Worm (Caenorhabditis elegans) whole organism, L1 larva: ENCODE results near the gene nlp-26.
A peak's percentile ranks its signal among the peaks of the same experiment; 100 is the strongest.

ENCODE experiments used
- C04F5.9 ChIP-seq: sonication (generic microtip); optimal IDR thresholded peaks from 2 replicates; lab custom pipeline; 2016; ENCODE audit warnings: missing genetic modification characterization, missing compliant biosample characterization
- C16A3.4 ChIP-seq: fragments of 150-350 bp; optimal IDR thresholded peaks from 2 replicates; lab custom pipeline; 2014; ENCODE audit warnings: missing biosample characterization, missing genetic modification characterization
- C34B4.2 ChIP-seq: sonication (generic microtip); optimal IDR thresholded peaks from 2 replicates; lab custom pipeline; 2017; ENCODE audit warnings: mild to moderate bottlenecking, missing genetic modification characterization, missing compliant biosample characterization
- F16B12.6 ChIP-seq: fragments of 150-350 bp; optimal IDR thresholded peaks from 2 replicates; lab custom pipeline; 2014; ENCODE audit warnings: missing biosample characterization, missing genetic modification characterization
- Y116A8C.19 ChIP-seq: sonication (generic microtip); optimal IDR thresholded peaks from 2 replicates; lab custom pipeline; 2016; ENCODE audit warnings: missing compliant biosample characterization, missing genetic modification characterization, borderline replicate concordance
- aha-1 ChIP-seq: fragments of 150-350 bp; optimal IDR thresholded peaks from 2 replicates; lab custom pipeline; 2014; ENCODE audit warnings: missing biosample characterization, missing genetic modification characterization
- alr-1 ChIP-seq: fragments of 200-800 bp; sonication (Bioruptor generic); optimal IDR thresholded peaks from 2 replicates; lab custom pipeline; 2018; ENCODE audit warnings: borderline replicate concordance, mild to moderate bottlenecking, missing genetic modification characterization, missing compliant biosample characterization
- aly-2 ChIP-seq: fragments of 150-350 bp; optimal IDR thresholded peaks from 2 replicates; lab custom pipeline; 2014; ENCODE audit warnings: missing biosample characterization, missing genetic modification characterization
- ceh-82 ChIP-seq, 3 experiments: fragments of 150-350 bp in 1 of 3; sonication (generic microtip) in 2 of 3; optimal IDR thresholded peaks; 2 replicates each; lab custom pipeline; 2014 to 2017; ENCODE audit warnings: missing biosample characterization in 3 of 3, missing genetic modification characterization in 3 of 3
- ceh-88 ChIP-seq: fragments of 200-800 bp; sonication (Bioruptor generic); IDR thresholded peaks from 2 replicates; pipeline ENCODE4 v1.3.6; 2022; ENCODE audit warnings: missing genetic modification characterization, missing compliant biosample characterization
- dpl-1 ChIP-seq, 3 experiments: fragments of 150-350 bp in 2 of 3; sonication (generic microtip) in 1 of 3; optimal IDR thresholded peaks; 2 replicates each; lab custom pipeline; 2014 to 2017; ENCODE audit warnings: missing biosample characterization in 3 of 3, missing genetic modification characterization in 3 of 3, missing genetic modification reagents in 3 of 3
- dsc-1 ChIP-seq: sonication (generic microtip); optimal IDR thresholded peaks from 2 replicates; lab custom pipeline; 2016; ENCODE audit warnings: mild to moderate bottlenecking, missing genetic modification characterization, missing compliant biosample characterization
- efl-1 ChIP-seq, 4 experiments: fragments of 150-350 bp; optimal IDR thresholded peaks in 3 of 4; peaks in 1 of 4; 1 replicate in 1 of 4; 2 replicates in 3 of 4; lab custom pipeline; 2014; ENCODE audit warnings: missing biosample characterization in 2 of 4, missing genetic modification characterization in 2 of 4, missing genetic modification reagents in 2 of 4
- elt-2 ChIP-seq: sonication (generic microtip); optimal IDR thresholded peaks from 2 replicates; lab custom pipeline; 2016; ENCODE audit warnings: missing genetic modification characterization, mild to moderate bottlenecking, inconsistent platforms, missing compliant biosample characterization, missing genetic modification reagents
- elt-3 ChIP-seq, 6 experiments: fragments of 150-350 bp in 1 of 6; sonication (generic microtip); optimal IDR thresholded peaks; 2 replicates each; lab custom pipeline; 2017 to 2018; ENCODE audit warnings: missing biosample characterization in 6 of 6, missing genetic modification characterization in 6 of 6, inconsistent platforms in 1 of 6
- ets-5 ChIP-seq: fragments of 200-800 bp; sonication (Bioruptor generic); IDR thresholded peaks from 2 replicates; pipeline ENCODE4 v1.3.6; 2022; ENCODE audit warnings: missing genetic modification characterization, missing compliant biosample characterization
- fkh-10 ChIP-seq: sonication (generic microtip); optimal IDR thresholded peaks from 2 replicates; lab custom pipeline; 2017; ENCODE audit warnings: missing biosample characterization, missing genetic modification reagents, missing genetic modification characterization
- fkh-4 ChIP-seq: sonication (generic microtip); optimal IDR thresholded peaks from 2 replicates; lab custom pipeline; 2016; ENCODE audit warnings: missing compliant biosample characterization, missing genetic modification characterization, borderline replicate concordance
- fkh-8 ChIP-seq: sonication (generic microtip); optimal IDR thresholded peaks from 2 replicates; lab custom pipeline; 2016; ENCODE audit warnings: mild to moderate bottlenecking, missing genetic modification characterization, missing compliant biosample characterization
- grh-1 ChIP-seq: fragments of 200-800 bp; sonication (Bioruptor generic); IDR thresholded peaks from 2 replicates; pipeline ENCODE4 v1.3.6; 2022; ENCODE audit warnings: missing genetic modification reagents, missing genetic modification characterization, missing compliant biosample characterization
- hlh-17 ChIP-seq: fragments of 200-800 bp; sonication (Bioruptor generic); optimal IDR thresholded peaks from 2 replicates; lab custom pipeline; 2018; ENCODE audit warnings: missing genetic modification characterization, mild to moderate bottlenecking, missing compliant biosample characterization, moderate library complexity, borderline replicate concordance
- hlh-4 ChIP-seq: sonication (generic microtip); optimal IDR thresholded peaks from 2 replicates; lab custom pipeline; 2016; ENCODE audit warnings: mild to moderate bottlenecking, missing genetic modification characterization, missing compliant biosample characterization
- hpl-2 ChIP-seq: fragments of 150-350 bp; optimal IDR thresholded peaks from 2 replicates; lab custom pipeline; 2014; ENCODE audit warnings: missing biosample characterization, missing genetic modification reagents, missing genetic modification characterization
- jun-1 ChIP-seq: fragments of 150-350 bp; optimal IDR thresholded peaks from 2 replicates; lab custom pipeline; 2014; ENCODE audit warnings: missing biosample characterization, missing genetic modification reagents, missing genetic modification characterization
- lin-14 ChIP-seq: fragments of 200-800 bp; sonication (Bioruptor generic); optimal IDR thresholded peaks from 2 replicates; lab custom pipeline; 2018; ENCODE audit warnings: mild to moderate bottlenecking, missing genetic modification characterization, moderate library complexity, missing compliant biosample characterization
- lin-35 ChIP-seq, 2 experiments: fragments of 150-350 bp; optimal IDR thresholded peaks; 2 replicates each; lab custom pipeline; 2014; ENCODE audit warnings: missing biosample characterization in 2 of 2, missing genetic modification characterization in 2 of 2, missing genetic modification reagents in 2 of 2
- lin-39 ChIP-seq: fragments of 150-350 bp; optimal IDR thresholded peaks from 2 replicates; lab custom pipeline; 2014; ENCODE audit warnings: missing biosample characterization, missing genetic modification reagents, missing genetic modification characterization
- mab-9 ChIP-seq: fragments of 200-800 bp; sonication (Bioruptor generic); IDR thresholded peaks from 2 replicates; pipeline ENCODE4 v1.3.6; 2022; ENCODE audit warnings: missing genetic modification reagents, missing genetic modification characterization, missing compliant biosample characterization
- mdl-1 ChIP-seq, 2 experiments: fragments of 150-350 bp; optimal IDR thresholded peaks; 2 replicates each; lab custom pipeline; 2014 to 2017; ENCODE audit warnings: missing biosample characterization in 2 of 2, missing genetic modification characterization in 2 of 2, inconsistent platforms in 1 of 2
- mef-2 ChIP-seq: fragments of 150-350 bp; optimal IDR thresholded peaks from 2 replicates; lab custom pipeline; 2014; ENCODE audit warnings: missing biosample characterization, missing genetic modification characterization
- nhr-11 ChIP-seq: fragments of 150-350 bp; optimal IDR thresholded peaks from 2 replicates; lab custom pipeline; 2014; ENCODE audit warnings: missing biosample characterization, missing genetic modification characterization
- nhr-12 ChIP-seq: sonication (generic microtip); optimal IDR thresholded peaks from 2 replicates; lab custom pipeline; 2017; ENCODE audit warnings: missing biosample characterization, missing genetic modification characterization
- nhr-19 ChIP-seq: fragments of 200-800 bp; sonication (Bioruptor generic); conservative IDR thresholded peaks from 2 replicates; pipeline ENCODE4 v1.3.6; 2022; ENCODE audit warnings: missing genetic modification characterization, missing compliant biosample characterization
- nhr-237 ChIP-seq: fragments of 150-350 bp; optimal IDR thresholded peaks from 2 replicates; lab custom pipeline; 2014; ENCODE audit warnings: missing biosample characterization, missing genetic modification characterization
- nhr-28 ChIP-seq: fragments of 150-350 bp; optimal IDR thresholded peaks from 2 replicates; lab custom pipeline; 2014; ENCODE audit warnings: missing biosample characterization, missing genetic modification characterization
- nhr-71 ChIP-seq: sonication (generic microtip); optimal IDR thresholded peaks from 2 replicates; lab custom pipeline; 2016; ENCODE audit warnings: mild to moderate bottlenecking, missing genetic modification characterization, moderate library complexity, missing compliant biosample characterization
- nhr-77 ChIP-seq: fragments of 150-350 bp; optimal IDR thresholded peaks from 2 replicates; lab custom pipeline; 2014; ENCODE audit warnings: missing biosample characterization, missing genetic modification characterization
- nhr-85 ChIP-seq: sonication (generic microtip); peaks from one replicate; lab custom pipeline; 2016; ENCODE audit warnings: missing genetic modification characterization, inconsistent platforms, missing compliant biosample characterization
- pag-3 ChIP-seq: sonication (generic microtip); optimal IDR thresholded peaks from 2 replicates; lab custom pipeline; 2017; ENCODE audit warnings: missing genetic modification characterization, mild to moderate bottlenecking, missing compliant biosample characterization, antibody characterized with exemption, borderline replicate concordance; ENCODE audit not compliant: insufficient read depth
- rnt-1 ChIP-seq: sonication (generic microtip); optimal IDR thresholded peaks from 2 replicates; lab custom pipeline; 2016; ENCODE audit warnings: mild to moderate bottlenecking, missing genetic modification characterization, moderate library complexity, missing compliant biosample characterization
- skn-1 ChIP-seq: fragments of 150-350 bp; optimal IDR thresholded peaks from 2 replicates; lab custom pipeline; 2014; ENCODE audit warnings: missing biosample characterization, missing genetic modification characterization
- snu-23 ChIP-seq: sonication (generic microtip); optimal IDR thresholded peaks from 2 replicates; lab custom pipeline; 2016; ENCODE audit warnings: missing genetic modification characterization, missing compliant biosample characterization
- sptf-1 ChIP-seq: fragments of 150-350 bp; optimal IDR thresholded peaks from 2 replicates; lab custom pipeline; 2014; ENCODE audit warnings: missing biosample characterization, missing genetic modification characterization
- sup-37 ChIP-seq: fragments of 200-800 bp; sonication (Bioruptor generic); optimal IDR thresholded peaks from 2 replicates; lab custom pipeline; 2018; ENCODE audit warnings: mild to moderate bottlenecking, missing genetic modification characterization, missing compliant biosample characterization
- tbx-2 ChIP-seq: sonication (generic microtip); optimal IDR thresholded peaks from 2 replicates; lab custom pipeline; 2016; ENCODE audit warnings: missing genetic modification characterization, missing compliant biosample characterization
- tlp-1 ChIP-seq: fragments of 150-350 bp; optimal IDR thresholded peaks from 2 replicates; lab custom pipeline; 2014; ENCODE audit warnings: missing biosample characterization, missing genetic modification characterization
- unc-62 ChIP-seq: fragments of 150-350 bp; optimal IDR thresholded peaks from 2 replicates; lab custom pipeline; 2014; ENCODE audit warnings: missing biosample characterization, missing genetic modification reagents, missing genetic modification characterization
- unc-98 ChIP-seq: fragments of 200-800 bp; sonication (Bioruptor generic); IDR thresholded peaks from 2 replicates; pipeline ENCODE4 v1.3.6; 2022; ENCODE audit warnings: missing genetic modification characterization, missing compliant biosample characterization
- vab-15 ChIP-seq: sonication (generic microtip); optimal IDR thresholded peaks from 2 replicates; lab custom pipeline; 2017; ENCODE audit warnings: missing genotype, mild to moderate bottlenecking, missing genetic modification characterization, missing compliant biosample characterization
- zip-4 ChIP-seq: fragments of 200-800 bp; sonication (Bioruptor generic); optimal IDR thresholded peaks from 2 replicates; lab custom pipeline; 2018; ENCODE audit warnings: mild to moderate bottlenecking, missing genetic modification characterization, moderate library complexity, missing compliant biosample characterization
- ztf-11 ChIP-seq, 2 experiments: sonication (generic microtip); optimal IDR thresholded peaks; 2 replicates each; lab custom pipeline; 2016 to 2017; ENCODE audit warnings: missing genetic modification characterization in 2 of 2, missing biosample characterization in 1 of 2, missing compliant biosample characterization in 1 of 2
- ztf-4 ChIP-seq: fragments of 150-350 bp; optimal IDR thresholded peaks from 2 replicates; lab custom pipeline; 2014; ENCODE audit warnings: missing biosample characterization, missing genetic modification characterization

The nlp-26 gene

DNA sequence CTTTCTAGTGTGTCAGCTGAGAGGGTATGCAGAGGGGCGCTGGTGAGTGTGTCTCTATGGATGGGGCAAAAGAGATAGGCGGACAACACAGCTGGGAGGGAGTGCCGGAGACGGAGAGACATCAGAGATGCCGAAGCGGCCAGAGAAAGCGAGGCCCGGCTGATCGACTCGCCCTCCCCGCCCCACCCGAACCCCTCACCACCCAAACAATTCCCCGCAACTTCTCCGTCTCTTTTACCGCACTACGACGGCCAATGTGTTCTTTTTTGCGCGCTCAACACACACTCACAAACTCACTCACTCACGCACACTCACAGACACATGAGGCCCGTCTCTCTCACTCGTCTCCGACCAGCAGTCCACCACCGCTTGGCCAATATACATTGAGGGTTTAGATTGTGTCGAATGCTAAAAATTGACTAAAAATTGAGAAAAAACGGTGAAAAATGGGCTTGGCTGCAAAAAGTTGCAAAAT lies 9.2 kb downstream of the nlp-26 start, which contains the start of gene Y43F8C.3 (continued):
- TF ChIP-seq nhr-11 (tag; lab: Kevin White, UChicago) (no peak), F16B12.6 (no peak), alr-1 (tag; lab: Kevin White, UChicago) (no peak), C16A3.4 (peak; percentile 88), fkh-4 (no peak), dsc-1 (tag; lab: Kevin White, UChicago) (no peak), fkh-8 (tag; lab: Kevin White, UChicago) (peak; percentile 91), nhr-85 (tag; lab: Kevin White, UChicago) (peak; percentile 84), lin-35 (GFP tag; optimal IDR thresholded peaks at IDR 0.05; lab: Kevin White, UChicago) (peak; percentile 47 to 69), efl-1 (optimal IDR thresholded peaks at IDR 0.05; lab: Kevin White, UChicago) (peak; percentile 32 to 46), efl-1 (GFP tag; optimal IDR thresholded peaks at IDR 0.05 in 1 of 2; lab: Kevin White, UChicago) (peak; percentile 33 to 92), nhr-71 (tag; lab: Kevin White, UChicago) (peak; percentile 58), tlp-1 (tag; lab: Kevin White, UChicago) (no peak), ceh-88 (GFP tag; lab: Robert Waterston, UW) (no peak), ceh-82 (tag; optimal IDR thresholded peaks at IDR 0.05; lab: Kevin White, UChicago) (peak in 2 of 3 experiments; percentile 39 to 81), nhr-28 (tag; lab: Kevin White, UChicago) (no peak), hlh-4 (tag; lab: Kevin White, UChicago) (no peak), aha-1 (tag; lab: Kevin White, UChicago) (no peak), mab-9 (GFP tag; lab: Robert Waterston, UW) (peak; percentile 22; the same call in 1 of the 2 replicates), dpl-1 (GFP tag; optimal IDR thresholded peaks at IDR 0.05; lab: Kevin White, UChicago) (peak; percentile 6 to 49 (median 13)), tbx-2 (tag; lab: Kevin White, UChicago) (peak; percentile 29), unc-62 (GFP tag; lab: Kevin White, UChicago) (no peak), rnt-1 (tag; lab: Kevin White, UChicago) (peak; percentile 65), nhr-77 (tag; lab: Kevin White, UChicago) (peak; percentile 70), aly-2 (tag; lab: Kevin White, UChicago) (no peak), lin-14 (GFP tag; lab: Kevin White, UChicago) (peak; percentile 95), sup-37 (GFP tag; lab: Kevin White, UChicago) (no peak), grh-1 (GFP tag; lab: Robert Waterston, UW) (peak; percentile 12; the same call in 1 of the 2 replicates), unc-98 (no peak), mef-2 (tag; lab: Kevin White, UChicago) (no peak), C34B4.2 (tag; lab: Kevin White, UChicago) (no peak), ztf-4 (tag; lab: Kevin White, UChicago) (no peak), skn-1 (tag; lab: Kevin White, UChicago) (peak; percentile 64), sptf-1 (tag; lab: Kevin White, UChicago) (no peak), hlh-17 (GFP tag; lab: Kevin White, UChicago) (no peak), lin-39 (no peak), nhr-237 (no peak), zip-4 (no peak), C04F5.9 (no peak), vab-15 (tag; lab: Kevin White, UChicago) (no peak), hpl-2 (GFP tag; lab: Kevin White, UChicago) (no peak), mdl-1 (tag; optimal IDR thresholded peaks at IDR 0.05; lab: Kevin White, UChicago) (peak in 1 of 2 experiments; percentile 73), ztf-11 (tag; optimal IDR thresholded peaks at IDR 0.05; lab: Kevin White, UChicago) (peak in 1 of 2 experiments; percentile 2), elt-2 (tag; lab: Kevin White, UChicago) (peak; percentile 12), nhr-19 (GFP tag; lab: Robert Waterston, UW) (peak; percentile 57), elt-3 (tag; optimal IDR thresholded peaks at IDR 0.05; lab: Kevin White, UChicago) (peak in 1 of 6 experiments; percentile 3), ets-5 (GFP tag; lab: Robert Waterston, UW) (no peak), pag-3 (tag; lab: Kevin White, UChicago) (no peak), Y116A8C.19 (tag; lab: Kevin White, UChicago) (no peak), snu-23 (GFP tag; lab: Kevin White, UChicago) (peak; percentile 65), nhr-12 (tag; lab: Kevin White, UChicago) (no peak), fkh-10 (GFP tag; lab: Kevin White, UChicago) (peak; percentile 17), jun-1 (tag; lab: Kevin White, UChicago) (peak; percentile 60)
